Fruit fly (Drosophila melanogaster) whole organism, embryonic: ENCODE results near the gene CG32487.
A peak's percentile ranks its signal among the peaks of the same experiment; 100 is the strongest.

Source experiments
- Abd-B ChIP-seq: fragments of 200-800 bp; sonication (Bioruptor generic); optimal IDR thresholded peaks from 2 replicates; lab custom pipeline; 2018; ENCODE audit warnings: missing biosample characterization, mild to moderate bottlenecking, missing genetic modification characterization, moderate library complexity
- Antp ChIP-seq: fragments of 200-800 bp; sonication (Bioruptor generic); optimal IDR thresholded peaks from 3 replicates; lab custom pipeline; 2016; ENCODE audit warnings: missing biosample characterization, missing genetic modification characterization
- Atf-2 ChIP-seq: fragments of 200-800 bp; sonication (Bioruptor generic); optimal IDR thresholded peaks from 2 replicates; lab custom pipeline; 2016; ENCODE audit warnings: missing biosample characterization, missing genetic modification characterization
- B-H1 ChIP-seq: fragments of 200-800 bp; sonication (Bioruptor generic); IDR thresholded peaks from 3 replicates; pipeline ENCODE4 v1.3.6; 2022; ENCODE audit warnings: missing biosample characterization, missing genetic modification characterization
- BEAF-32 ChIP-seq: fragments of 200-800 bp; sonication (Bioruptor generic); optimal IDR thresholded peaks from 3 replicates; lab custom pipeline; 2017; ENCODE audit warnings: missing biosample characterization, missing genetic modification characterization, mild to moderate bottlenecking, moderate library complexity, missing genetic modification reagents
- CG10147 ChIP-seq: fragments of 200-800 bp; sonication (Bioruptor generic); optimal IDR thresholded peaks from 2 replicates; lab custom pipeline; 2019; ENCODE audit warnings: missing biosample characterization, mild to moderate bottlenecking, missing genetic modification characterization, moderate library complexity
- CG10543 ChIP-seq: fragments of 200-800 bp; sonication (Bioruptor generic); optimal IDR thresholded peaks from 3 replicates; lab custom pipeline; 2017; ENCODE audit warnings: missing biosample characterization, mild to moderate bottlenecking, missing genetic modification characterization, moderate library complexity
- CG12104 ChIP-seq: fragments of 200-800 bp; sonication (Bioruptor generic); optimal IDR thresholded peaks from 3 replicates; lab custom pipeline; 2016; ENCODE audit warnings: missing biosample characterization, missing genetic modification characterization
- CG13296 ChIP-seq: fragments of 200-800 bp; sonication (Bioruptor generic); optimal IDR thresholded peaks from 3 replicates; lab custom pipeline; 2018; ENCODE audit warnings: missing biosample characterization, mild to moderate bottlenecking, missing genetic modification characterization
- CG15479 ChIP-seq: fragments of 200-800 bp; sonication (Bioruptor generic); optimal IDR thresholded peaks from 3 replicates; lab custom pipeline; 2019; ENCODE audit warnings: missing biosample characterization, mild to moderate bottlenecking, missing genetic modification characterization, moderate library complexity
- CG1792 ChIP-seq: fragments of 200-800 bp; sonication (Bioruptor generic); optimal IDR thresholded peaks from 2 replicates; lab custom pipeline; 2016; ENCODE audit warnings: missing biosample characterization, missing genetic modification characterization
- CG2116 ChIP-seq: fragments of 200-800 bp; sonication (Bioruptor generic); optimal IDR thresholded peaks from 3 replicates; lab custom pipeline; 2018; ENCODE audit warnings: missing biosample characterization, mild to moderate bottlenecking, missing genetic modification characterization
- CG2889 ChIP-seq: fragments of 200-800 bp; sonication (Bioruptor generic); IDR thresholded peaks from 3 replicates; pipeline ENCODE4 v1.3.6; 2022; ENCODE audit warnings: missing biosample characterization, missing genetic modification characterization
- CG33213 ChIP-seq: fragments of 200-800 bp; sonication (Bioruptor generic); optimal IDR thresholded peaks from 3 replicates; lab custom pipeline; 2016; ENCODE audit warnings: missing biosample characterization, missing genetic modification characterization
- CG3407 ChIP-seq: fragments of 200-800 bp; sonication (Bioruptor generic); optimal IDR thresholded peaks from 2 replicates; lab custom pipeline; 2018; ENCODE audit warnings: missing biosample characterization, mild to moderate bottlenecking, missing genetic modification characterization
- CG4360 ChIP-seq: fragments of 200-800 bp; sonication (Bioruptor generic); IDR thresholded peaks from 2 replicates; pipeline ENCODE4 v1.3.6; 2022; ENCODE audit warnings: missing biosample characterization, missing genetic modification characterization
- CG43689 ChIP-seq: fragments of 200-800 bp; sonication (Bioruptor generic); IDR thresholded peaks from 2 replicates; pipeline ENCODE4 v1.3.6; 2022; ENCODE audit warnings: missing biosample characterization, missing genetic modification characterization
- CG5953 ChIP-seq: fragments of 200-800 bp; sonication (Bioruptor generic); IDR thresholded peaks from 2 replicates; pipeline ENCODE4 v1.3.6; 2022; ENCODE audit warnings: missing biosample characterization, missing genetic modification characterization
- CHES-1-like ChIP-seq: fragments of 200-800 bp; sonication (Bioruptor generic); optimal IDR thresholded peaks from 2 replicates; lab custom pipeline; 2016; ENCODE audit warnings: missing biosample characterization, missing genetic modification characterization
- CkIIα-i1 ChIP-seq: fragments of 200-800 bp; sonication (Bioruptor generic); IDR thresholded peaks from 2 replicates; pipeline ENCODE4 v1.3.6; 2022; ENCODE audit warnings: missing biosample characterization, missing genetic modification characterization
- Dek ChIP-seq: fragments of 200-800 bp; sonication (Bioruptor generic); optimal IDR thresholded peaks from 3 replicates; lab custom pipeline; 2019; ENCODE audit warnings: missing biosample characterization, mild to moderate bottlenecking, missing genetic modification characterization, moderate library complexity
- Drgx ChIP-seq: fragments of 200-800 bp; sonication (Bioruptor generic); IDR thresholded peaks from 2 replicates; pipeline ENCODE4 v1.3.6; 2022; ENCODE audit warnings: missing biosample characterization, missing genetic modification characterization
- Eip74EF ChIP-seq, 2 experiments: fragments of 200-800 bp in 1 of 2; fragments of >200 bp in 1 of 2; sonication (Bioruptor generic) in 1 of 2; optimal IDR thresholded peaks; 2 replicates each; lab custom pipeline; 2017 to 2019; ENCODE audit warnings: missing biosample characterization in 2 of 2, missing genetic modification characterization in 2 of 2, mild to moderate bottlenecking in 1 of 2, moderate library complexity in 1 of 2
- GATAe ChIP-seq: fragments of 200-800 bp; sonication (Bioruptor generic); conservative IDR thresholded peaks from 2 replicates; pipeline ENCODE4 v1.3.6; 2022; ENCODE audit warnings: missing biosample characterization, missing genetic modification characterization
- HLH3B ChIP-seq: fragments of 200-800 bp; sonication (Bioruptor generic); IDR thresholded peaks from 2 replicates; pipeline ENCODE4 v1.3.6; 2022; ENCODE audit warnings: missing biosample characterization, missing genetic modification characterization
- Hsf ChIP-seq: fragments of 200-800 bp; sonication (Bioruptor generic); optimal IDR thresholded peaks from 3 replicates; lab custom pipeline; 2016; ENCODE audit warnings: missing biosample characterization, missing genetic modification characterization
- Mad ChIP-seq: fragments of 200-800 bp; sonication (Bioruptor generic); optimal IDR thresholded peaks from 2 replicates; lab custom pipeline; 2016; ENCODE audit warnings: missing biosample characterization, missing genetic modification characterization
- Myb ChIP-seq: fragments of 200-800 bp; sonication (Bioruptor generic); optimal IDR thresholded peaks from 2 replicates; lab custom pipeline; 2016; ENCODE audit warnings: missing biosample characterization, missing genetic modification characterization
- Oaz ChIP-seq: fragments of 200-800 bp; sonication (Bioruptor generic); IDR thresholded peaks from 2 replicates; pipeline ENCODE4 v1.3.6; 2022; ENCODE audit warnings: missing biosample characterization, missing genetic modification characterization
- Spps ChIP-seq: fragments of 200-800 bp; sonication (Bioruptor generic); optimal IDR thresholded peaks from 2 replicates; lab custom pipeline; 2018; ENCODE audit warnings: missing biosample characterization, mild to moderate bottlenecking, missing genetic modification characterization
- az2 ChIP-seq: fragments of 200-800 bp; sonication (Bioruptor generic); optimal IDR thresholded peaks from 3 replicates; lab custom pipeline; 2016; ENCODE audit warnings: missing biosample characterization, missing genetic modification characterization
- bab2 ChIP-seq: fragments of 200-800 bp; sonication (Bioruptor generic); optimal IDR thresholded peaks from 2 replicates; lab custom pipeline; 2016; ENCODE audit warnings: missing biosample characterization, missing genetic modification characterization
- crol ChIP-seq: fragments of 200-800 bp; sonication (Bioruptor generic); IDR thresholded peaks from 2 replicates; pipeline ENCODE4 v1.3.6; 2022; ENCODE audit warnings: missing biosample characterization, missing genetic modification characterization
- fd3F ChIP-seq: fragments of 200-800 bp; sonication (Bioruptor generic); optimal IDR thresholded peaks from 2 replicates; lab custom pipeline; 2018; ENCODE audit warnings: missing biosample characterization, mild to moderate bottlenecking, missing genetic modification characterization, moderate library complexity
- gem ChIP-seq: fragments of 200-800 bp; sonication (Bioruptor generic); optimal IDR thresholded peaks from 2 replicates; lab custom pipeline; 2019; ENCODE audit warnings: missing biosample characterization, mild to moderate bottlenecking, missing genetic modification characterization, moderate library complexity
- grau ChIP-seq: fragments of 200-800 bp; optimal IDR thresholded peaks from 3 replicates; lab custom pipeline; 2019; ENCODE audit warnings: missing biosample characterization, mild to moderate bottlenecking, missing genetic modification characterization, moderate library complexity
- lab ChIP-seq: fragments of 200-800 bp; sonication (Bioruptor generic); optimal IDR thresholded peaks from 3 replicates; lab custom pipeline; 2017; ENCODE audit warnings: missing biosample characterization, missing genetic modification characterization, mild to moderate bottlenecking, moderate library complexity, missing genetic modification reagents
- org-1 ChIP-seq: fragments of 200-800 bp; sonication (Bioruptor generic); optimal IDR thresholded peaks from 2 replicates; lab custom pipeline; 2017; ENCODE audit warnings: missing biosample characterization, missing genetic modification characterization
- pb ChIP-seq: fragments of 200-800 bp; sonication (Bioruptor generic); optimal IDR thresholded peaks from 3 replicates; lab custom pipeline; 2016; ENCODE audit warnings: missing biosample characterization, missing genetic modification characterization
- pnt ChIP-seq: fragments of 200-800 bp; sonication (Bioruptor generic); optimal IDR thresholded peaks from 3 replicates; lab custom pipeline; 2016; ENCODE audit warnings: missing biosample characterization, missing genetic modification characterization
- prd ChIP-seq, 3 experiments: fragments of >200 bp in 2 of 3; fragments of 200-800 bp in 1 of 3; sonication (Bioruptor generic) in 1 of 3; optimal IDR thresholded peaks in 2 of 3; IDR thresholded peaks in 1 of 3; 2 replicates in 2 of 3; 3 replicates in 1 of 3; pipeline versions ENCODE4 v1.3.6 to Lab custom; 2017 to 2022; ENCODE audit warnings: missing biosample characterization in 1 of 3, missing genetic modification characterization in 1 of 3
- psq ChIP-seq: fragments of 200-800 bp; sonication (Bioruptor generic); optimal IDR thresholded peaks from 2 replicates; lab custom pipeline; 2017; ENCODE audit warnings: missing biosample characterization, missing genetic modification characterization
- schlank ChIP-seq: fragments of 200-800 bp; sonication (Bioruptor generic); optimal IDR thresholded peaks from 2 replicates; lab custom pipeline; 2018; ENCODE audit warnings: missing biosample characterization, mild to moderate bottlenecking, missing genetic modification characterization
- shn ChIP-seq: fragments of 200-800 bp; sonication (Bioruptor generic); optimal IDR thresholded peaks from 3 replicates; lab custom pipeline; 2016; ENCODE audit warnings: missing biosample characterization, missing genetic modification characterization
- sisA ChIP-seq: fragments of 200-800 bp; sonication (Bioruptor generic); IDR thresholded peaks from 2 replicates; pipeline ENCODE4 v1.3.6; 2022; ENCODE audit warnings: missing biosample characterization, missing genetic modification characterization
- tio ChIP-seq: fragments of 200-800 bp; sonication (Bioruptor generic); optimal IDR thresholded peaks from 2 replicates; lab custom pipeline; 2017; ENCODE audit warnings: missing biosample characterization, missing genetic modification characterization, inconsistent platforms
- trem ChIP-seq: fragments of 200-800 bp; optimal IDR thresholded peaks from 3 replicates; lab custom pipeline; 2019; ENCODE audit warnings: missing biosample characterization, mild to moderate bottlenecking, missing genetic modification characterization, moderate library complexity
- ttk ChIP-seq: fragments of 200-800 bp; sonication (Bioruptor generic); IDR thresholded peaks from 2 replicates; pipeline ENCODE4 v2.1.2; 2022; ENCODE audit warnings: missing biosample characterization, missing genetic modification characterization
- vvl ChIP-seq: fragments of 200-800 bp; sonication (Bioruptor generic); IDR thresholded peaks from 2 replicates; pipeline ENCODE4 v1.3.6; 2022; ENCODE audit warnings: missing biosample characterization, missing genetic modification characterization

CG32487 gene

DNA sequence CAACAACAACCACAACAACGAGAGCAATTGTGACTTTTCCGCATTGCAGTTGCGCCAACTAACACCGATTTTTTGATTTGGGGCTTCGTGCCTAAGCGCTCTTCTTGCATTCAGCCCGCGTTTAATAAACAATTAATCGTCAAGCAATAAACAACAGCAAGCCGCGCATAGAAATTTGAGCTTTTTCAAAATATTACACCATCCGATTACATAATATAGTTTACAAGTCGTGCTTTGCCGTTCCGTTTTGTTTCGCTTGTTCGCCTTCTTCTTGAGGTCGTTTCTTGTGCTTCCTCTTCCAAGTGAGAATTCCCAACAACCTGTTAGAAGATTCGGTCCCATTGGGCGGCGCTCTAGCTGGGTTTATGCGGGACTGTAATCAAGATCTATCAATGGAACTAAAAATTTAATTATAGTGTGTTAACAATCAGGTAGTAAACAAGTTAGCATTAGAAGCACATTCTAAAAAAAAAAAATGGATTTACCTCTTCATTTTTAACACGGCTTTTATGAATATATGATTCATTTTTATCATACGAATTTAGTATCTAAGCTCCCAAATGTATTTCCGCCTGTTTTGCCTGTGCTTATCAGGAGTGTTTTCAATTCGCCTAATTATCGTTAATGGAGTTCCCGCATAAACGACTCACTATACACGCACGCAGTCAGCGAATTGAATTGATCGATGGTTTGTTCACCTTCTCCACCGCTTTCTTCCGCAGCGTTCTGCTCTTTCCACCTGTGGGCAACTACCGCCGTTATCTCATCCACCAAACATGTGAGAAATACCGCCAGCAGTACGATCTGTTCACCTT is 18.9 kb upstream of the CG32487 start (continued):
- TF ChIP-seq B-H1 (GFP tag; lab: Robert Waterston, UW), result peak; percentile 52; the same call in 1 of the 3 replicates
- peak; percentile 65 for TF ChIP-seq schlank
- peak; percentile 90 for TF ChIP-seq grau (tag; lab: Kevin White, UChicago)
- TF ChIP-seq CG1792 (GFP tag; lab: Kevin White, UChicago), result peak; percentile 54
- TF ChIP-seq CG3407 (GFP tag; lab: Kevin White, UChicago), result peak; percentile 66
- peak; percentile 61 for TF ChIP-seq Abd-B (GFP tag; lab: Kevin White, UChicago)
- TF ChIP-seq prd (optimal IDR thresholded peaks at IDR 0.05; lab: Kevin White, UChicago), result no peak
- TF ChIP-seq prd (GFP tag; IDR thresholded peaks at IDR 0.05; lab: Robert Waterston, UW), result peak; percentile 77
- peak; percentile 70 for TF ChIP-seq CG33213 (GFP tag; lab: Kevin White, UChicago)
- peak; percentile 58 for TF ChIP-seq CG2116 (GFP tag; lab: Kevin White, UChicago)
- peak; percentile 92 for TF ChIP-seq lab (GFP tag; lab: Kevin White, UChicago)
- peak; percentile 71 for TF ChIP-seq CG5953
- TF ChIP-seq az2 (GFP tag; lab: Kevin White, UChicago), result peak; percentile 67
- TF ChIP-seq shn, result peak; percentile 55
- TF ChIP-seq bab2 (GFP tag; lab: Kevin White, UChicago), result peak; percentile 77
- peak; percentile 82 for TF ChIP-seq org-1 (GFP tag; lab: Kevin White, UChicago)
- peak; percentile 67 for TF ChIP-seq vvl (GFP tag; lab: Robert Waterston, UW)
- TF ChIP-seq crol, result no peak
- peak in 1 of 2 experiments; percentile 78 for TF ChIP-seq Eip74EF (GFP tag; optimal IDR thresholded peaks at IDR 0.05; lab: Kevin White, UChicago)
- peak; percentile 79 for TF ChIP-seq Hsf (GFP tag; lab: Kevin White, UChicago)
- TF ChIP-seq CkIIα-i1 (GFP tag; lab: Robert Waterston, UW), result no peak
- TF ChIP-seq CG15479, result no peak
- peak; percentile 48 for TF ChIP-seq pnt (GFP tag; lab: Kevin White, UChicago)
- TF ChIP-seq trem (tag; lab: Kevin White, UChicago), result peak; percentile 59
- TF ChIP-seq tio (GFP tag; lab: Kevin White, UChicago), result peak; percentile 81
- TF ChIP-seq CG13296 (GFP tag; lab: Kevin White, UChicago), result peak; percentile 94
- TF ChIP-seq Dek (tag; lab: Kevin White, UChicago), result peak; percentile 74
- TF ChIP-seq CG10543 (GFP tag; lab: Kevin White, UChicago), result peak; percentile 74
- TF ChIP-seq sisA (GFP tag; lab: Robert Waterston, UW), result peak; percentile 51; the same call in 1 of the 2 replicates
- peak; percentile 27 for TF ChIP-seq Atf-2
- TF ChIP-seq Spps (tag; lab: Kevin White, UChicago), result peak; percentile 78
- TF ChIP-seq Drgx (GFP tag; lab: Robert Waterston, UW), result peak; percentile 73
- TF ChIP-seq GATAe (GFP tag; lab: Robert Waterston, UW), result no peak
- peak; percentile 64; the same call in 1 of the 3 replicates for TF ChIP-seq CG2889 (GFP tag; lab: Robert Waterston, UW)
- peak; percentile 74 for TF ChIP-seq Oaz (GFP tag; lab: Robert Waterston, UW)
- TF ChIP-seq CG10147 (GFP tag; lab: Kevin White, UChicago), result peak; percentile 90
- peak; percentile 92 for TF ChIP-seq gem (tag; lab: Kevin White, UChicago)
- peak; percentile 28 for TF ChIP-seq pb (GFP tag; lab: Kevin White, UChicago)
- TF ChIP-seq Antp (GFP tag; lab: Kevin White, UChicago), result peak; percentile 31
- no peak for TF ChIP-seq BEAF-32 (GFP tag; lab: Kevin White, UChicago)
- TF ChIP-seq CG12104, result peak; percentile 84
- TF ChIP-seq CG43689 (GFP tag; lab: Robert Waterston, UW), result peak; percentile 37; the same call in 1 of the 2 replicates
- TF ChIP-seq CHES-1-like (GFP tag; lab: Kevin White, UChicago), result peak; percentile 65
- TF ChIP-seq Mad (GFP tag; lab: Kevin White, UChicago), result peak; percentile 54
- peak; percentile 21 for TF ChIP-seq Myb (GFP tag; lab: Kevin White, UChicago)
- TF ChIP-seq ttk, result peak; percentile 60
- peak; percentile 75 for TF ChIP-seq HLH3B (GFP tag; lab: Robert Waterston, UW)
- TF ChIP-seq fd3F (GFP tag; lab: Kevin White, UChicago), result peak; percentile 79
- TF ChIP-seq CG4360, result no peak
- peak; percentile 28 for TF ChIP-seq psq (GFP tag; lab: Kevin White, UChicago)
